Fruit fly (Drosophila melanogaster) whole organism, wandering third instar larva: ENCODE data around the gene tefu.

Experiments
- Abd-B ChIP-seq: fragments of >200 bp; optimal IDR thresholded peaks from 2 replicates; lab custom pipeline; 2017; ENCODE audit warnings: missing biosample characterization, missing genetic modification characterization
- CG32264 ChIP-seq: fragments of 200-800 bp; sonication (Bioruptor generic); optimal IDR thresholded peaks from 2 replicates; lab custom pipeline; 2016; ENCODE audit warnings: missing biosample characterization, missing genetic modification characterization
- CG9705 ChIP-seq: fragments of 200-800 bp; sonication (Bioruptor generic); optimal IDR thresholded peaks from 2 replicates; lab custom pipeline; 2018; ENCODE audit warnings: missing biosample characterization, mild to moderate bottlenecking, missing genetic modification characterization
- CrebA ChIP-seq: fragments of 200-800 bp; sonication (Bioruptor generic); optimal IDR thresholded peaks from 2 replicates; lab custom pipeline; 2016; ENCODE audit warnings: missing biosample characterization, mild to moderate bottlenecking, missing genetic modification characterization, borderline replicate concordance
- Dfd ChIP-seq: fragments of >200 bp; optimal IDR thresholded peaks from 2 replicates; lab custom pipeline; 2017; ENCODE audit warnings: missing biosample characterization, missing genetic modification characterization
- Dif ChIP-seq: fragments of 200-275, 200-300 bp; sonication (Bioruptor generic); optimal IDR thresholded peaks from 2 replicates; lab custom pipeline; 2018; ENCODE audit warnings: missing biosample characterization, missing genetic modification characterization; ENCODE audit not compliant: partially characterized antibody
- GATAd ChIP-seq: sonication (Bioruptor generic); optimal IDR thresholded peaks from 2 replicates; lab custom pipeline; 2016; ENCODE audit warnings: missing biosample characterization, missing genetic modification characterization
- HLH106 ChIP-seq: fragments of 200-800 bp; optimal IDR thresholded peaks from 3 replicates; lab custom pipeline; 2019; ENCODE audit warnings: missing biosample characterization, mild to moderate bottlenecking, missing genetic modification characterization, moderate library complexity
- Hnf4 ChIP-seq: fragments of 200-800 bp; sonication (Bioruptor generic); optimal IDR thresholded peaks from 2 replicates; lab custom pipeline; 2016; ENCODE audit warnings: missing biosample characterization, mild to moderate bottlenecking, missing genetic modification characterization
- Hr78 ChIP-seq: fragments of >200 bp; optimal IDR thresholded peaks from 2 replicates; lab custom pipeline; 2017; ENCODE audit warnings: missing biosample characterization, missing genetic modification characterization
- Hr83 ChIP-seq: fragments of 200-300 bp; sonication (Bioruptor generic); optimal IDR thresholded peaks from 2 replicates; lab custom pipeline; 2016; ENCODE audit warnings: missing biosample characterization, mild to moderate bottlenecking, missing genetic modification characterization, moderate library complexity; ENCODE audit not compliant: poor library complexity, severe bottlenecking
- Jra ChIP-seq: sonication (Bioruptor generic); optimal IDR thresholded peaks from 2 replicates; lab custom pipeline; 2016; ENCODE audit warnings: missing biosample characterization, missing genetic modification characterization
- Mio ChIP-seq: sonication (Bioruptor generic); optimal IDR thresholded peaks from 2 replicates; lab custom pipeline; 2016; ENCODE audit warnings: missing biosample characterization, missing genetic modification characterization
- Myc ChIP-seq: fragments of >200 bp; optimal IDR thresholded peaks from 2 replicates; lab custom pipeline; 2017
- N ChIP-seq: fragments of >200 bp; optimal IDR thresholded peaks from 2 replicates; lab custom pipeline; 2018; ENCODE audit warnings: missing biosample characterization, missing external identifiers, missing genetic modification characterization
- OdsH ChIP-seq: fragments of 200-800 bp; sonication (Bioruptor generic); optimal IDR thresholded peaks from 2 replicates; lab custom pipeline; 2016; ENCODE audit warnings: missing biosample characterization, mild to moderate bottlenecking, missing genetic modification characterization
- Rel ChIP-seq, 2 experiments: fragments of 200-800 bp; sonication (Bioruptor generic) in 1 of 2; optimal IDR thresholded peaks; 2 replicates in 1 of 2; 3 replicates in 1 of 2; lab custom pipeline; 2016 to 2019; ENCODE audit warnings: mild to moderate bottlenecking in 2 of 2, missing biosample characterization in 2 of 2, missing genetic modification characterization in 2 of 2, moderate library complexity in 1 of 2
- Sp1 ChIP-seq: fragments of 200-800 bp; sonication (Bioruptor generic); optimal IDR thresholded peaks from 3 replicates; lab custom pipeline; 2019; ENCODE audit warnings: missing biosample characterization, mild to moderate bottlenecking, missing genetic modification characterization, moderate library complexity
- Vsx2 ChIP-seq: fragments of 200-300, 225-300 bp; sonication (Bioruptor generic); optimal IDR thresholded peaks from 2 replicates; lab custom pipeline; 2018; ENCODE audit warnings: missing biosample characterization, missing genetic modification characterization; ENCODE audit not compliant: partially characterized antibody
- br ChIP-seq: fragments of 200-800 bp; sonication (Bioruptor generic); optimal IDR thresholded peaks from 2 replicates; lab custom pipeline; 2016; ENCODE audit warnings: missing biosample characterization, missing genetic modification characterization
- brk ChIP-seq: fragments of 200-800 bp; sonication (Bioruptor generic); optimal IDR thresholded peaks from 2 replicates; lab custom pipeline; 2016; ENCODE audit warnings: missing biosample characterization, mild to moderate bottlenecking, missing genetic modification characterization
- dl ChIP-seq, 2 experiments: fragments of 175-275, 200-275 bp in 1 of 2; fragments of 200-275 bp in 1 of 2; sonication (Bioruptor generic); optimal IDR thresholded peaks; lab custom pipeline; 2018; ENCODE audit warnings: mild to moderate bottlenecking in 2 of 2, missing biosample characterization in 2 of 2, missing genetic modification characterization in 2 of 2, moderate library complexity in 2 of 2; ENCODE audit not compliant: partially characterized antibody in 2 of 2, insufficient read depth in 1 of 2
- dmrt93B ChIP-seq: fragments of 200-800 bp; sonication (Bioruptor generic); optimal IDR thresholded peaks from 2 replicates; lab custom pipeline; 2018; ENCODE audit warnings: missing biosample characterization, mild to moderate bottlenecking, missing genetic modification characterization
- dsf ChIP-seq: sonication (Bioruptor generic); optimal IDR thresholded peaks from 2 replicates; lab custom pipeline; 2016; ENCODE audit warnings: missing biosample characterization, missing genetic modification characterization, borderline replicate concordance
- ey ChIP-seq: fragments of 200-800 bp; sonication (Bioruptor generic); optimal IDR thresholded peaks from 2 replicates; lab custom pipeline; 2016; ENCODE audit warnings: missing biosample characterization, missing genetic modification characterization
- foxo ChIP-seq, 2 experiments: fragments of 200-800 bp; sonication (Bioruptor generic); optimal IDR thresholded peaks; 2 replicates in 1 of 2; 3 replicates in 1 of 2; lab custom pipeline; 2016 to 2017; ENCODE audit warnings: missing biosample characterization in 2 of 2, missing genetic modification characterization in 2 of 2
- fru ChIP-seq: fragments of 200-800 bp; sonication (Bioruptor generic); optimal IDR thresholded peaks from 3 replicates; lab custom pipeline; 2016; ENCODE audit warnings: missing biosample characterization, mild to moderate bottlenecking, missing genetic modification characterization
- h ChIP-seq: fragments of 200-800 bp; sonication (Bioruptor generic); optimal IDR thresholded peaks from 3 replicates; lab custom pipeline; 2016; ENCODE audit warnings: missing biosample characterization, mild to moderate bottlenecking, missing genetic modification characterization
- jim ChIP-seq: fragments of 175-275, 200-325 bp; sonication (Bioruptor generic); optimal IDR thresholded peaks from 2 replicates; lab custom pipeline; 2016; ENCODE audit warnings: missing biosample characterization, mild to moderate bottlenecking, missing genetic modification characterization
- lola ChIP-seq: fragments of >200 bp; optimal IDR thresholded peaks from 2 replicates; lab custom pipeline; 2017; ENCODE audit warnings: missing biosample characterization, missing genetic modification characterization
- pan ChIP-seq: fragments of >200 bp; optimal IDR thresholded peaks from 2 replicates; lab custom pipeline; 2017
- psq ChIP-seq: fragments of 200-800 bp; sonication (Bioruptor generic); optimal IDR thresholded peaks from 3 replicates; lab custom pipeline; 2017; ENCODE audit warnings: missing biosample characterization, mild to moderate bottlenecking, missing genetic modification characterization, moderate library complexity
- rgr ChIP-seq: fragments of 200-800 bp; sonication (Bioruptor generic); optimal IDR thresholded peaks from 3 replicates; lab custom pipeline; 2016; ENCODE audit warnings: missing biosample characterization, mild to moderate bottlenecking, missing genetic modification characterization
- sage ChIP-seq: fragments of 200-800 bp; sonication (Bioruptor generic); optimal IDR thresholded peaks from 2 replicates; lab custom pipeline; 2016; ENCODE audit warnings: missing biosample characterization, mild to moderate bottlenecking, missing genetic modification characterization
- sv ChIP-seq: fragments of 200-800 bp; sonication (Bioruptor generic); optimal IDR thresholded peaks from 3 replicates; lab custom pipeline; 2016; ENCODE audit warnings: missing biosample characterization, missing genetic modification characterization
- tai ChIP-seq: sonication (Bioruptor generic); optimal IDR thresholded peaks from 2 replicates; lab custom pipeline; 2016; ENCODE audit warnings: missing biosample characterization, missing genetic modification characterization
- usp ChIP-seq: fragments of >200 bp; optimal IDR thresholded peaks from 2 replicates; lab custom pipeline; 2017; ENCODE audit warnings: missing biosample characterization, missing genetic modification characterization
- woc ChIP-seq: sonication (Bioruptor generic); optimal IDR thresholded peaks from 2 replicates; lab custom pipeline; 2016; ENCODE audit warnings: missing biosample characterization, mild to moderate bottlenecking, missing genetic modification characterization

The tefu gene

DNA sequence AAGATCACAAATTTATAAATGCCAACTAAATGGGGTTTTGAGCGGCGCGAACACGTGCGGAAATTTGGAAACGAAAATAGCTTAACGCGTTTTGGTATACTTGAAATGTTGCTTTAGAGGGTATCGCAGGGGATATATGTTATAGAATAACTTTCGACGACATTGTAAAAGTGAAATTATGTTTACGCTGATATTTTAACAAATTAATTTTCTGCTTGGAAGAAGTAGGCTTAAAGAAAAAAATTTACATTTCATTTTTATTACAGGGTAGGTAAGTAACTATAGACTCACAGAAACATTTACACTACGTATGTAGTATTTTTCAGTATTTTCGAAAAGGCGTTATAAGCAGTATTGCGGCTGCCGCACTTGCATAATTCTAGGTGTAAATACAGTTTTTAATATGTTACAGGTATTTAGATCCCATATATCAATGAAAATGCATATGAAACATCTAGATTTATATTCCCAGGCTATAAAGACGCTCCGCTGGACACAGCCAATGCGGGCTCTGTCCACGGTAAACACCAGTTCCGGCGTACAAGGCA is 12.6 kb downstream of the tefu start, which contains the start of the genes Art3 and mRpS10:
Art3 (minus strand) TSS at position 80 of the 548 bp plus-strand sequence.
mRpS10 (plus strand) TSS at position 337 of the 548 bp plus-strand sequence.
- peak; percentile 99 for TF ChIP-seq sage (GFP tag; lab: Kevin White, UChicago)
- peak; percentile 99 for TF ChIP-seq woc (GFP tag; lab: Kevin White, UChicago)
- peak; percentile 100 for TF ChIP-seq Hnf4
- TF ChIP-seq Jra (GFP tag; lab: Kevin White, UChicago): peak; percentile 99
- no peak for TF ChIP-seq usp
- peak; percentile 100 for TF ChIP-seq dmrt93B (GFP tag; lab: Kevin White, UChicago)
- TF ChIP-seq h (GFP tag; lab: Kevin White, UChicago): peak; percentile 100
- TF ChIP-seq br (GFP tag; lab: Kevin White, UChicago): peak; percentile 99
- peak; percentile 96 for TF ChIP-seq Mio (GFP tag; lab: Kevin White, UChicago)
- TF ChIP-seq Dif (GFP tag; lab: Kevin White, UChicago): no peak
- TF ChIP-seq Rel (GFP tag; optimal IDR thresholded peaks at IDR 0.05; lab: Kevin White, UChicago): peak; percentile 91
- peak; percentile 99 for TF ChIP-seq Rel (tag; optimal IDR thresholded peaks at IDR 0.05; lab: Kevin White, UChicago)
- TF ChIP-seq pan (lab: Kevin White, UChicago): peak; percentile 91
- peak; percentile 89 for TF ChIP-seq jim (GFP tag; lab: Kevin White, UChicago)
- TF ChIP-seq foxo (GFP tag; optimal IDR thresholded peaks at IDR 0.05; lab: Kevin White, UChicago): peak; percentile 97 to 100
- no peak for TF ChIP-seq Hr78 (GFP tag; lab: Kevin White, UChicago)
- peak; percentile 100 for TF ChIP-seq rgr
- TF ChIP-seq sv (GFP tag; lab: Kevin White, UChicago): peak; percentile 99
- TF ChIP-seq N (GFP tag; lab: Kevin White, UChicago): no peak
- peak; percentile 99 for TF ChIP-seq ey (GFP tag; lab: Kevin White, UChicago)
- TF ChIP-seq CrebA (GFP tag; lab: Kevin White, UChicago): no peak
- TF ChIP-seq lola (GFP tag; lab: Kevin White, UChicago): no peak
- no peak for TF ChIP-seq Vsx2 (GFP tag; lab: Kevin White, UChicago)
- peak; percentile 99 for TF ChIP-seq CG32264
- peak; percentile 99 for TF ChIP-seq Hr83 (GFP tag; lab: Kevin White, UChicago)
- TF ChIP-seq tai (GFP tag; lab: Kevin White, UChicago): no peak
- no peak for TF ChIP-seq brk
- TF ChIP-seq HLH106 (tag; lab: Kevin White, UChicago): peak; percentile 100
- TF ChIP-seq Sp1 (GFP tag; lab: Kevin White, UChicago): peak; percentile 100
- TF ChIP-seq Dfd (GFP tag; lab: Kevin White, UChicago): peak; percentile 99
- TF ChIP-seq fru: peak; percentile 100
- peak; percentile 98 for TF ChIP-seq dsf (GFP tag; lab: Kevin White, UChicago)
- no peak for TF ChIP-seq Abd-B (GFP tag; lab: Kevin White, UChicago)
- TF ChIP-seq Myc: peak; percentile 48
- peak; percentile 99 for TF ChIP-seq GATAd (GFP tag; lab: Kevin White, UChicago)
- TF ChIP-seq psq (GFP tag; lab: Kevin White, UChicago): peak; percentile 99
- peak; percentile 100 for TF ChIP-seq OdsH (GFP tag; lab: Kevin White, UChicago)
- no peak for TF ChIP-seq dl (GFP tag; optimal IDR thresholded peaks at IDR 0.05; lab: Kevin White, UChicago; ENCODE audit: insufficient read depth in 1 of 2, partially characterized antibody in 2 of 2)
- peak; percentile 100 for TF ChIP-seq CG9705

DNA sequence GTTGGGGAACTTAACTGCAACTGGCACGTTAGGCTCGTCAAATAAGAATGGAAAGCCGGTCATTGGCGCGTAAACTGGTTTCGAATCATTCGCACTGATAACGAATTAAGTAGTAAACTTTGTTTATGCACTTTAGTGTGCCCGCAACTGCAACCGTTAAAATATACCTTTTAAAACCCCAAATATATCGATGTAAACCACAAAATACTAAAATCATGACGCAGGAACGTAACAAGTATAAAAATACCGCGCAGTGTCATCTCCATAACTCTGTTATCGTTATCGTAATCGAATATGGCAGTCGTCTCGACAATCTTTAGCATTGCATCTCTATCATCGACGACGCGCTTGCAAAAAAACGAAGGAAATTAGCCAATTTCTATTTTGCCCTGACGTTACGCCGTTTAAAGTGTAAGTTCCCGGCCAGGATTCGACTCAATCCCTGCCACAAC is 16.7 kb downstream of the tefu start, which contains the start of the genes CG31344 and Caf1-55:
CG31344 (minus strand) TSS at position 51 of the 452 bp plus-strand sequence.
Caf1-55 (plus strand) TSS at position 298 of the 452 bp plus-strand sequence.
- TF ChIP-seq Jra (GFP tag; lab: Kevin White, UChicago): peak; percentile 50
- no peak for TF ChIP-seq fru
- peak; percentile 19 for TF ChIP-seq dsf (GFP tag; lab: Kevin White, UChicago)
- TF ChIP-seq Rel (GFP tag; optimal IDR thresholded peaks at IDR 0.05; lab: Kevin White, UChicago): no peak
- peak; percentile 70 for TF ChIP-seq Rel (tag; optimal IDR thresholded peaks at IDR 0.05; lab: Kevin White, UChicago)
- TF ChIP-seq ey (GFP tag; lab: Kevin White, UChicago): peak; percentile 10
